Worm (Caenorhabditis elegans) whole organism, mixed stage, embryonic: Measurements from ENCODE around the gene xpf-1.

Experiments
- blmp-1 ChIP-seq: fragments of 150-350 bp; optimal IDR thresholded peaks from 2 replicates; lab custom pipeline; 2014; ENCODE audit warnings: missing biosample characterization, missing genetic modification characterization
- ceh-39 ChIP-seq: fragments of 150-350 bp; optimal IDR thresholded peaks from 2 replicates; lab custom pipeline; 2014; ENCODE audit warnings: missing biosample characterization, missing genetic modification characterization
- ces-1 ChIP-seq: fragments of 150-350 bp; optimal IDR thresholded peaks from 2 replicates; lab custom pipeline; 2014; ENCODE audit warnings: missing biosample characterization, missing genetic modification reagents, missing genetic modification characterization
- drap-1 ChIP-seq: fragments of 200-800 bp; sonication (Bioruptor generic); optimal IDR thresholded peaks from 3 replicates; lab custom pipeline; 2018; ENCODE audit warnings: mild to moderate bottlenecking, missing genetic modification characterization, missing compliant biosample characterization
- flh-1 ChIP-seq: fragments of 200-800 bp; sonication (Bioruptor generic); optimal IDR thresholded peaks from 2 replicates; lab custom pipeline; 2018; ENCODE audit warnings: mild to moderate bottlenecking, missing genetic modification characterization, moderate library complexity, missing compliant biosample characterization
- lin-13 ChIP-seq: fragments of 150-350 bp; optimal IDR thresholded peaks from 2 replicates; lab custom pipeline; 2014; ENCODE audit warnings: missing biosample characterization, missing genetic modification characterization
- nhr-237 ChIP-seq: fragments of 150-350 bp; optimal IDR thresholded peaks from 2 replicates; lab custom pipeline; 2014; ENCODE audit warnings: missing biosample characterization, missing genetic modification characterization
- nhr-28 ChIP-seq: fragments of 150-350 bp; optimal IDR thresholded peaks from 2 replicates; lab custom pipeline; 2014; ENCODE audit warnings: missing biosample characterization, missing genetic modification characterization
- nhr-76 ChIP-seq: sonication (generic microtip); optimal IDR thresholded peaks from 2 replicates; lab custom pipeline; 2017; ENCODE audit warnings: missing biosample characterization, missing genetic modification characterization
- pha-4 ChIP-seq: fragments of 150-350 bp; optimal IDR thresholded peaks from 2 replicates; lab custom pipeline; 2018; ENCODE audit warnings: missing biosample characterization, missing genetic modification reagents, missing genetic modification characterization
- snpc-4 ChIP-seq: fragments of 150-350 bp; optimal IDR thresholded peaks from 2 replicates; lab custom pipeline; 2014; ENCODE audit warnings: missing biosample characterization, missing genetic modification characterization
- tbx-8 ChIP-seq: fragments of 200-800 bp; sonication (Bioruptor generic); optimal IDR thresholded peaks from 2 replicates; lab custom pipeline; 2018; ENCODE audit warnings: mild to moderate bottlenecking, missing genetic modification characterization, moderate library complexity, missing compliant biosample characterization
- unc-120 ChIP-seq: sonication (generic microtip); optimal IDR thresholded peaks from 2 replicates; lab custom pipeline; 2017; ENCODE audit warnings: missing genetic modification characterization, missing compliant biosample characterization; ENCODE audit not compliant: poor library complexity, severe bottlenecking
- unc-62 ChIP-seq: fragments of 150-350 bp; optimal IDR thresholded peaks from 2 replicates; lab custom pipeline; 2014; ENCODE audit warnings: missing biosample characterization, missing genetic modification reagents, missing genetic modification characterization

- TF ChIP-seq blmp-1 (tag; lab: Kevin White, UChicago) (no peak), pha-4 (tag; lab: Kevin White, UChicago) (no peak), nhr-76 (no peak), unc-62 (GFP tag; lab: Kevin White, UChicago) (no peak), drap-1 (GFP tag; lab: Kevin White, UChicago) (no peak), nhr-28 (tag; lab: Kevin White, UChicago) (no peak), flh-1 (GFP tag; lab: Kevin White, UChicago) (no peak), ceh-39 (tag; lab: Kevin White, UChicago) (no peak), nhr-237 (tag; lab: Kevin White, UChicago) (no peak), lin-13 (no peak), tbx-8 (GFP tag; lab: Kevin White, UChicago) (no peak), snpc-4 (no peak), ces-1 (GFP tag; lab: Kevin White, UChicago) (no peak), unc-120 (no peak)
These were observed 37.1 kb upstream of the xpf-1 start for ce11 chrII:11658854-11659253.
